Worm (Caenorhabditis elegans): Measurements from ENCODE around the gene taf-6.2.

- no peak for TF ChIP-seq lsy-2 (tag; optimal IDR thresholded peaks at IDR 0.05)
- no peak for TF ChIP-seq ztf-11 (tag; optimal IDR thresholded peaks at IDR 0.05)
- no peak for TF ChIP-seq ama-1 (optimal IDR thresholded peaks at IDR 0.05)
- no peak for TF ChIP-seq nhr-10 (tag; optimal IDR thresholded peaks at IDR 0.05)
- no peak for TF ChIP-seq snpc-4 (tag; optimal IDR thresholded peaks at IDR 0.05)
- no peak for TF ChIP-seq nhr-25 (tag; optimal IDR thresholded peaks at IDR 0.05)
- TF ChIP-seq unc-55 (GFP tag; optimal IDR thresholded peaks at IDR 0.05) = no peak
- TF ChIP-seq nhr-23 (tag; optimal IDR thresholded peaks at IDR 0.05) = no peak
- TF ChIP-seq unc-62 (GFP tag; optimal IDR thresholded peaks at IDR 0.05) = no peak
- TF ChIP-seq lin-13 (GFP tag; optimal IDR thresholded peaks at IDR 0.05) = no peak
- no peak for TF ChIP-seq fos-1 (tag; optimal IDR thresholded peaks at IDR 0.05)
- no peak for TF ChIP-seq ceh-16 (tag; optimal IDR thresholded peaks at IDR 0.05)
Observed at ce11 chrIV:3698201-3698600, 3.7 kb upstream of the taf-6.2 start, which contains the start of gene Y37E11AL.2.

Measured in whole organism, L2 larva.